Worm (Caenorhabditis elegans) whole organism, L4 larva: ENCODE data around the gene R10D12.8.

Source experiments
- aly-2 ChIP-seq: sonication (generic microtip); optimal IDR thresholded peaks from 2 replicates; lab custom pipeline; 2018; ENCODE audit warnings: missing biosample characterization, missing genetic modification characterization
- dmd-9 ChIP-seq: fragments of 200-800 bp; sonication (Bioruptor generic); IDR thresholded peaks from 2 replicates; pipeline ENCODE4 v1.3.6; 2022; ENCODE audit warnings: missing genetic modification reagents, missing genetic modification characterization, missing compliant biosample characterization
- hlh-11 ChIP-seq: fragments of 200-800 bp; sonication (Bioruptor generic); optimal IDR thresholded peaks from 2 replicates; lab custom pipeline; 2018; ENCODE audit warnings: mild to moderate bottlenecking, missing genetic modification characterization, missing compliant biosample characterization
- lin-39 ChIP-seq: fragments of 150-350 bp; optimal IDR thresholded peaks from 2 replicates; lab custom pipeline; 2014; ENCODE audit warnings: missing biosample characterization, missing genetic modification reagents, missing genetic modification characterization
- nhr-11 ChIP-seq: fragments of 150-350 bp; optimal IDR thresholded peaks from 2 replicates; lab custom pipeline; 2014; ENCODE audit warnings: missing biosample characterization, missing genetic modification characterization
- nhr-237 ChIP-seq: sonication (generic microtip); optimal IDR thresholded peaks from 2 replicates; lab custom pipeline; 2017; ENCODE audit warnings: missing biosample characterization, missing genetic modification characterization
- nhr-28 ChIP-seq: fragments of 150-350 bp; optimal IDR thresholded peaks from 2 replicates; lab custom pipeline; 2014; ENCODE audit warnings: missing biosample characterization, missing genetic modification characterization
- skn-1 ChIP-seq: fragments of 150-350 bp; optimal IDR thresholded peaks from 2 replicates; lab custom pipeline; 2014; ENCODE audit warnings: missing biosample characterization, missing genetic modification characterization
- zfp-3 ChIP-seq: fragments of 200-800 bp; sonication (Bioruptor generic); conservative IDR thresholded peaks from 2 replicates; pipeline ENCODE4 v1.3.6; 2022; ENCODE audit warnings: missing genetic modification reagents, missing genetic modification characterization, missing compliant biosample characterization
- ztf-11 ChIP-seq: fragments of 150-350 bp; optimal IDR thresholded peaks from 2 replicates; lab custom pipeline; 2014; ENCODE audit warnings: missing biosample characterization, missing genetic modification characterization
- ztf-7 ChIP-seq: fragments of 150-350 bp; optimal IDR thresholded peaks from 2 replicates; lab custom pipeline; 2014; ENCODE audit warnings: missing biosample characterization, missing genetic modification characterization

DNA sequence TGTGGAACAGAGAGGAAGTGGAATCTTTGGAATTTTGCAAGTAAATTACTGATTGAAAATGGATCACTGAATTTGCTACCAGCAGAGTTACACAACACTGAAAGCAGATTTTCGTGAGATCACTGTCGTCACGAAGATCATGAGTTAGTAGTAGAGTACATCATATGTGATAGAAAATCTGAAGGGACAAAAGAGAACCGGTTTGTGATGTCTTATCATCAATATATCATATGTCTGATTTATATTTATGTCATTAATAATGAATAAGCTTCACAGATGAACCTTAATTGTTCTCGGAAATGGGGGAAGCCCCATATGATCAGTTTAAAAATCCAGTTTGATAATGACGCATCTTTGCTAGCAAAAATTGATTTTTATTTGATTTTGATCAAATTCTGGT lies 17.0 kb downstream of the R10D12.8 start:
- TF ChIP-seq nhr-28 (tag; lab: Kevin White, UChicago), result peak; percentile 33
- TF ChIP-seq nhr-11 (tag; lab: Kevin White, UChicago), result no peak
- no peak for TF ChIP-seq ztf-7
- no peak for TF ChIP-seq lin-39 (tag; lab: Kevin White, UChicago)
- no peak for TF ChIP-seq hlh-11 (tag; lab: Kevin White, UChicago)
- no peak for TF ChIP-seq ztf-11 (tag; lab: Kevin White, UChicago)
- no peak for TF ChIP-seq aly-2 (tag; lab: Kevin White, UChicago)
- no peak for TF ChIP-seq nhr-237
- TF ChIP-seq dmd-9 (GFP tag; lab: Robert Waterston, UW), result no peak
- no peak for TF ChIP-seq zfp-3
- TF ChIP-seq skn-1 (tag; lab: Kevin White, UChicago), result no peak
